Fruit fly (Drosophila melanogaster) whole organism: ENCODE data around the gene CG14324.

Source experiments
- CG8478 ChIP-seq: fragments of >200 bp; optimal IDR thresholded peaks from 2 replicates; lab custom pipeline; 2018; ENCODE audit warnings: inconsistent platforms
- Dll ChIP-seq: fragments of >200 bp; optimal IDR thresholded peaks from 2 replicates; lab custom pipeline; 2017
- EcR ChIP-seq, 2 experiments: fragments of >200 bp; optimal IDR thresholded peaks; 2 replicates each; lab custom pipeline; 2017; ENCODE audit warnings: missing biosample characterization in 2 of 2, missing genetic modification characterization in 2 of 2, missing genetic modification reagents in 2 of 2
- pan ChIP-seq: fragments of >200 bp; optimal IDR thresholded peaks from 2 replicates; lab custom pipeline; 2017
- psq ChIP-seq: fragments of >200 bp; optimal IDR thresholded peaks from 2 replicates; lab custom pipeline; 2017
- usp ChIP-seq: fragments of >200 bp; optimal IDR thresholded peaks from 2 replicates; lab custom pipeline; 2017; ENCODE audit warnings: missing biosample characterization, missing genetic modification characterization, mixed read lengths

CG14324 gene

DNA sequence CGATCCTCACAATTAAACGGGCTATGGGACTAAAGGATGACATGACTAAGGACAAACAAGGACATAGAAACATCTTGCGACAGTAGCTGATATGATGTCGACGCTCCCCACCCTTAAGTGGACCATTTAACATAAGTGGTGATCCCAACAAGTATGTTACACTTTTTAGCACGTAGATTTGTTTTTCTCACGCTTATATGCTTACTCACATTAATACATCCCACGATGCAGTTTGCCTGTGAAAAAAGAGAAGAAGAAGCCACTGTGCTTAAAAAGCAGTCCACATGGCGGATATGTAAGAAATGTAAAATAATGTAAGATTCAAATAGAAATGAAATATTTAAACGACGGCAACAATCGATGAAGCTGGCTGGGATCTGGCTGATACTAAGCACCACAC, 3.5 kb downstream of the CG14324 start:
- TF ChIP-seq psq (lab: Kevin White, UChicago) = no peak
- no peak for TF ChIP-seq pan (lab: Kevin White, UChicago)
- TF ChIP-seq CG8478 (lab: Kevin White, UChicago) = no peak
- no peak for TF ChIP-seq usp (GFP tag; lab: Kevin White, UChicago)
- no peak for TF ChIP-seq Dll (lab: Kevin White, UChicago)
- no peak for TF ChIP-seq EcR (GFP tag; optimal IDR thresholded peaks at IDR 0.05; lab: Kevin White, UChicago)

DNA sequence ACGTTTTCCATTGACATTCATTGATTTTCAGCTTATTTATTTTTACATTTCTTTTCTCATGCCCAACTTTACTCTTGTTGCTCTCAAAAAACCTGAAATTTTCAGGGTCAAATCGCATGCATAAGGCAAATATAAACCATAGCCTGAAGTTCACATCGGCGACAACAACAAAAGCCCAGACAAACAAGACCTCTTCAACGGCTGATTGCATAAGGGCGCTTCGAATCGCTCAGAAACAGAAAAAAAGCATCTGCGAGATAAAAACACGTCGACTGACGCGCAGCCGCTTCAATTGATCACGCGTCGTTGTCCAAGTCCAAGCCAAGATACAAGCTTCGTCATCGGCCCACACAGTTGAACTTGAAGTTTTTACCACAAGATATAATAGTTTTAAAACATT, 5.0 kb downstream of the CG14324 start, which contains the start of gene CG14327:
Gene CG14327 (plus strand): TSS at position 161 of the 400 bp plus-strand sequence.
- TF ChIP-seq Dll (lab: Kevin White, UChicago) (no peak), psq (lab: Kevin White, UChicago) (no peak), EcR (GFP tag; optimal IDR thresholded peaks at IDR 0.05; lab: Kevin White, UChicago) (no peak), CG8478 (lab: Kevin White, UChicago) (no peak), pan (lab: Kevin White, UChicago) (no peak), usp (GFP tag; lab: Kevin White, UChicago) (no peak)

DNA sequence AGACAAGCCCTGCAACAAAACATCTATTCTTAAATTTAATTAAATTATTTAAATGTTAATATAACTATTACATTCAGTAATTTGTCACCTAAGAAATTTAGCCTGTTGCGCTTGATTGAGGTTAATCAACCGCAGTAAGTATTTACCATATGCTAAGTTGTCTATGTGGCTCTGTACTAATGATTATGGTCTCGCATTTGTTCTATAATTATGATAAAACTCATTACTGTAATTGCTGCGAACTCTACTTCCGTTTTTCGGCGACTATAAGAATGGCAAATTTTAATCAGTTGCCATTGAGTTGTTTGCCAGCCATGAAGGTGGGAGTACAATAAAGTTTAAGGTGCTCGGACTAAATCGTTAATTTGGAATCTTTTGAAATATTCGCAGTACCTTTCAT, 6.0 kb downstream of the CG14324 start, which contains the start of gene CG34281:
Gene CG34281 (plus strand): TSS at position 301 of the 400 bp plus-strand sequence.
- TF ChIP-seq CG8478 (lab: Kevin White, UChicago) (no peak), usp (GFP tag; lab: Kevin White, UChicago) (no peak), EcR (GFP tag; optimal IDR thresholded peaks at IDR 0.05; lab: Kevin White, UChicago) (no peak), Dll (lab: Kevin White, UChicago) (no peak), pan (lab: Kevin White, UChicago) (no peak), psq (lab: Kevin White, UChicago) (no peak)

DNA sequence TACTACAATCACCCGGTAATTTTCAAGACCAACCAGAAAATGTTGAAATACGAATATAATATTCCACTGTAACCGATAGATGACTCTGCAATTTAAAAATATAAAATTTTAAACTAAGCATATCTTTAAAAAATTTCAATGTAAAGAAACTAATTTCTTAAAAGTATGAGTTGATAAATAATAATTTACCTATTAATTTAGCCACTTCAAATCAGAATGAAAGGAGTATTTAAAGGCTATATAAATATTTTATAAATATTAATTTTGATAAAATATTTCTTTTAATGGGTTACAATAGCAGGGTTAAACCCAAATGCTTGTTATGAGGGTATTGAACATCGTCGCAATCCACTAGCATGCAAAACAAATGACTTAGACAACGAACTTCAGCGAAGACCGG, 6.8 kb downstream of the CG14324 start:
- TF ChIP-seq Dll (lab: Kevin White, UChicago) (no peak), pan (lab: Kevin White, UChicago) (no peak), CG8478 (lab: Kevin White, UChicago) (no peak), psq (lab: Kevin White, UChicago) (no peak), EcR (GFP tag; optimal IDR thresholded peaks at IDR 0.05; lab: Kevin White, UChicago) (no peak), usp (GFP tag; lab: Kevin White, UChicago) (no peak)

- no peak for TF ChIP-seq pan (lab: Kevin White, UChicago)
- TF ChIP-seq psq (lab: Kevin White, UChicago) = no peak
- no peak for TF ChIP-seq usp (GFP tag; lab: Kevin White, UChicago)
- no peak for TF ChIP-seq Dll (lab: Kevin White, UChicago)
- TF ChIP-seq CG8478 (lab: Kevin White, UChicago) = no peak
- TF ChIP-seq EcR (GFP tag; optimal IDR thresholded peaks at IDR 0.05; lab: Kevin White, UChicago) = no peak
Measured at dm6 chr3R:17611411-17611810, 7.2 kb downstream of the CG14324 start, which contains the start of gene Edg91. Edg91 (minus strand) TSS chr3R:17611511.

- TF ChIP-seq psq (lab: Kevin White, UChicago) (no peak), pan (lab: Kevin White, UChicago) (no peak), usp (GFP tag; lab: Kevin White, UChicago) (no peak), EcR (GFP tag; optimal IDR thresholded peaks at IDR 0.05; lab: Kevin White, UChicago) (no peak), Dll (lab: Kevin White, UChicago) (no peak), CG8478 (lab: Kevin White, UChicago) (no peak)
Measured at dm6 chr3R:17609059-17609458, 9.5 kb downstream of the CG14324 start, which contains the start of gene CG14329. CG14329 (plus strand) TSS chr3R:17609359.

dm6 chr3R:17605872-17606271, 12.7 kb downstream of the CG14324 start, which contains the start of gene sll:
sll (plus strand) TSS chr3R:17606106.
- TF ChIP-seq usp (GFP tag; lab: Kevin White, UChicago) (no peak), psq (lab: Kevin White, UChicago) (no peak)

- TF ChIP-seq pan (lab: Kevin White, UChicago) (no peak), usp (GFP tag; lab: Kevin White, UChicago) (no peak), psq (lab: Kevin White, UChicago) (no peak), Dll (lab: Kevin White, UChicago) (no peak), CG8478 (lab: Kevin White, UChicago) (no peak), EcR (GFP tag; optimal IDR thresholded peaks at IDR 0.05; lab: Kevin White, UChicago) (no peak)
Measured at dm6 chr3R:17604880-17605667, 13.5 kb downstream of the CG14324 start.

- TF ChIP-seq Dll (lab: Kevin White, UChicago) = no peak
- no peak for TF ChIP-seq CG8478 (lab: Kevin White, UChicago)
- TF ChIP-seq psq (lab: Kevin White, UChicago) = no peak
- TF ChIP-seq pan (lab: Kevin White, UChicago) = no peak
- no peak for TF ChIP-seq usp (GFP tag; lab: Kevin White, UChicago)
- no peak for TF ChIP-seq EcR (GFP tag; optimal IDR thresholded peaks at IDR 0.05; lab: Kevin White, UChicago)
Measured at dm6 chr3R:17604198-17604879, 14.3 kb downstream of the CG14324 start.

- TF ChIP-seq CG8478 (lab: Kevin White, UChicago) (no peak), usp (GFP tag; lab: Kevin White, UChicago) (no peak), pan (lab: Kevin White, UChicago) (no peak), EcR (GFP tag; optimal IDR thresholded peaks at IDR 0.05; lab: Kevin White, UChicago) (no peak), Dll (lab: Kevin White, UChicago) (no peak), psq (lab: Kevin White, UChicago) (no peak)
Measured at dm6 chr3R:17603717-17604116, 14.9 kb downstream of the CG14324 start.

- TF ChIP-seq pan (lab: Kevin White, UChicago) (no peak), usp (GFP tag; lab: Kevin White, UChicago) (no peak), EcR (GFP tag; optimal IDR thresholded peaks at IDR 0.05; lab: Kevin White, UChicago) (no peak), psq (lab: Kevin White, UChicago) (no peak), CG8478 (lab: Kevin White, UChicago) (no peak), Dll (lab: Kevin White, UChicago) (no peak)
Measured at dm6 chr3R:17602974-17603373, 15.6 kb downstream of the CG14324 start.
